Worm (Caenorhabditis elegans): ENCODE measurements around the gene Y54G2A.45.

DNA sequence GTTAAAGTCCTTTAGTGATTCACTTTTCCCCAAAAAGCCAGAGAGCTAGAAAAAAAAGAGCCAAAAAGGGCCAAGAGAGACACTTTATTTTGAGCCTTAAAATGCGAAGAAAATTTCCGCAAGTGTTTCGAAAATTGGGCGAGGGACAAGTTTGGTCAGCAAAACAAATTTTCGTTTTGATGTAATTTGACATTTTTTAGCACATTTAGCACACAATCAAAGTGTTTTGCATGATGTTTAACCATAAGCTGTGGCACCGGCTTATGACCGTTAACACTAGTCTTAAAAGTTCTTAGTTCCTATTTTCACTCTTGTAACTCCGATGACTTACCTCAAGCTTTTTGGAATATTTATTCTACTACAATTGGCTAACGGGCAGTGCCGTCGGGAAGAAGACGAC lies 14.8 kb downstream of the Y54G2A.45 start, which contains the start of gene Y54G2A.37:
- no peak for TF ChIP-seq cog-1 (tag; optimal IDR thresholded peaks at IDR 0.05)
- TF ChIP-seq med-1 (GFP tag; optimal IDR thresholded peaks at IDR 0.05; ENCODE audit: insufficient read depth), result no peak
- no peak for TF ChIP-seq flt-1 (GFP tag; IDR thresholded peaks at IDR 0.05)
- no peak for TF ChIP-seq klf-2 (GFP tag; conservative IDR thresholded peaks at IDR 0.05)
- no peak for TF ChIP-seq ref-1 (GFP tag; conservative IDR thresholded peaks at IDR 0.05)
- no peak for TF ChIP-seq T22C8.4 (GFP tag; IDR thresholded peaks at IDR 0.05)
- no peak for TF ChIP-seq tab-1 (GFP tag; IDR thresholded peaks at IDR 0.05)
- no peak for TF ChIP-seq ztf-29 (GFP tag; IDR thresholded peaks at IDR 0.05)
- TF ChIP-seq ztf-23 (GFP tag; IDR thresholded peaks at IDR 0.05), result no peak
